Worm (Caenorhabditis elegans) whole organism, L2 larva: ENCODE data around the gene Y43F8B.17.

Experiments
- C34F6.9 ChIP-seq: fragments of 150-350 bp; optimal IDR thresholded peaks from 2 replicates; lab custom pipeline; 2014; ENCODE audit warnings: missing biosample characterization, missing genetic modification characterization
- F13H6.1 ChIP-seq: sonication (generic microtip); optimal IDR thresholded peaks from 2 replicates; lab custom pipeline; 2016; ENCODE audit warnings: missing genetic modification characterization, missing compliant biosample characterization
- R02D3.7 ChIP-seq: fragments of 150-350 bp; optimal IDR thresholded peaks from 2 replicates; lab custom pipeline; 2014; ENCODE audit warnings: missing biosample characterization, missing genetic modification characterization
- Y55F3AM.14 ChIP-seq: fragments of 200-800 bp; sonication (Bioruptor generic); optimal IDR thresholded peaks from 2 replicates; lab custom pipeline; 2018; ENCODE audit warnings: mild to moderate bottlenecking, missing genetic modification characterization, missing compliant biosample characterization
- ZK546.5 ChIP-seq: sonication (generic microtip); optimal IDR thresholded peaks from 2 replicates; lab custom pipeline; 2017; ENCODE audit warnings: missing biosample characterization, missing genetic modification characterization
- alr-1 ChIP-seq: fragments of 150-350 bp; optimal IDR thresholded peaks from 2 replicates; lab custom pipeline; 2014; ENCODE audit warnings: missing biosample characterization, missing genetic modification characterization
- aly-2 ChIP-seq: fragments of 150-350 bp; optimal IDR thresholded peaks from 2 replicates; lab custom pipeline; 2014; ENCODE audit warnings: missing biosample characterization, missing genetic modification characterization
- ama-1 ChIP-seq: fragments of 150-350 bp; optimal IDR thresholded peaks from 2 replicates; lab custom pipeline; 2018; ENCODE audit warnings: inconsistent platforms
- blmp-1 ChIP-seq: sonication (generic microtip); optimal IDR thresholded peaks from 2 replicates; lab custom pipeline; 2017; ENCODE audit warnings: missing genetic modification characterization, mild to moderate bottlenecking, missing compliant biosample characterization, antibody characterized with exemption, moderate library complexity; ENCODE audit not compliant: insufficient read depth
- ceh-16 ChIP-seq: fragments of 150-350 bp; optimal IDR thresholded peaks from 2 replicates; lab custom pipeline; 2014; ENCODE audit warnings: missing biosample characterization, missing genetic modification characterization
- ceh-82 ChIP-seq: fragments of 150-350 bp; optimal IDR thresholded peaks from 2 replicates; lab custom pipeline; 2014; ENCODE audit warnings: missing biosample characterization, missing genetic modification characterization
- crh-2 ChIP-seq: sonication (generic microtip); optimal IDR thresholded peaks from 2 replicates; lab custom pipeline; 2017; ENCODE audit warnings: missing biosample characterization, missing genetic modification characterization
- dmd-4 ChIP-seq: sonication (generic microtip); optimal IDR thresholded peaks from 2 replicates; lab custom pipeline; 2017; ENCODE audit warnings: missing biosample characterization, missing genetic modification characterization
- egl-27 ChIP-seq: sonication (generic microtip); optimal IDR thresholded peaks from 3 replicates; lab custom pipeline; 2017; ENCODE audit warnings: missing biosample characterization, missing genetic modification reagents, missing genetic modification characterization
- elt-1 ChIP-seq: fragments of 150-350 bp; optimal IDR thresholded peaks from 2 replicates; lab custom pipeline; 2014; ENCODE audit warnings: missing biosample characterization, missing genetic modification characterization
- elt-3 ChIP-seq: sonication (generic microtip); optimal IDR thresholded peaks from 2 replicates; lab custom pipeline; 2017; ENCODE audit warnings: missing biosample characterization, missing genetic modification characterization
- fos-1 ChIP-seq: fragments of 150-350 bp; optimal IDR thresholded peaks from 2 replicates; lab custom pipeline; 2014; ENCODE audit warnings: missing biosample characterization, missing genetic modification characterization
- gmeb-1 ChIP-seq: fragments of 150-350 bp; optimal IDR thresholded peaks from 2 replicates; lab custom pipeline; 2014; ENCODE audit warnings: missing biosample characterization, missing genetic modification characterization
- lin-11 ChIP-seq: fragments of 150-350 bp; sonication (generic microtip); optimal IDR thresholded peaks from 2 replicates; lab custom pipeline; 2014; ENCODE audit warnings: missing biosample characterization, missing genetic modification characterization, inconsistent platforms, mixed read lengths
- lin-13 ChIP-seq: fragments of 150-350 bp; optimal IDR thresholded peaks from 2 replicates; lab custom pipeline; 2014; ENCODE audit warnings: missing biosample characterization, missing genetic modification reagents, missing genetic modification characterization
- lin-39 ChIP-seq: fragments of 150-350 bp; optimal IDR thresholded peaks from 2 replicates; lab custom pipeline; 2014; ENCODE audit warnings: missing biosample characterization, missing genetic modification reagents, missing genetic modification characterization
- lsy-2 ChIP-seq, 2 experiments: fragments of 150-350 bp in 1 of 2; sonication (generic microtip) in 1 of 2; optimal IDR thresholded peaks; 2 replicates each; lab custom pipeline; 2014 to 2017; ENCODE audit warnings: missing biosample characterization in 2 of 2, missing genetic modification characterization in 2 of 2
- mab-5 ChIP-seq: fragments of 150-350 bp; optimal IDR thresholded peaks from 2 replicates; lab custom pipeline; 2014; ENCODE audit warnings: missing biosample characterization, missing genetic modification characterization
- mbf-1 ChIP-seq: sonication (generic microtip); optimal IDR thresholded peaks from 2 replicates; lab custom pipeline; 2017; ENCODE audit warnings: missing biosample characterization, missing genetic modification characterization
- mdl-1 ChIP-seq, 2 experiments: fragments of 150-350 bp in 1 of 2; sonication (generic microtip) in 1 of 2; optimal IDR thresholded peaks; 2 replicates each; lab custom pipeline; 2017; ENCODE audit warnings: missing biosample characterization in 2 of 2, missing genetic modification characterization in 2 of 2
- nhr-10 ChIP-seq: sonication (generic microtip); optimal IDR thresholded peaks from 2 replicates; lab custom pipeline; 2017; ENCODE audit warnings: missing biosample characterization, missing genetic modification characterization
- nhr-11 ChIP-seq: fragments of 150-350 bp; optimal IDR thresholded peaks from 2 replicates; lab custom pipeline; 2014; ENCODE audit warnings: missing biosample characterization, missing genetic modification characterization
- nhr-12 ChIP-seq: fragments of 150-350 bp; optimal IDR thresholded peaks from 2 replicates; lab custom pipeline; 2014; ENCODE audit warnings: missing biosample characterization, missing genetic modification characterization
- nhr-129 ChIP-seq: fragments of 150-350 bp; optimal IDR thresholded peaks from 2 replicates; lab custom pipeline; 2014; ENCODE audit warnings: missing biosample characterization, missing genetic modification characterization
- nhr-21 ChIP-seq: fragments of 150-350 bp; optimal IDR thresholded peaks from 2 replicates; lab custom pipeline; 2014; ENCODE audit warnings: missing biosample characterization, missing genetic modification characterization
- nhr-23 ChIP-seq: fragments of 150-350 bp; optimal IDR thresholded peaks from 2 replicates; lab custom pipeline; 2014; ENCODE audit warnings: missing biosample characterization, missing genetic modification reagents, missing genetic modification characterization
- nhr-237 ChIP-seq: fragments of 150-350 bp; optimal IDR thresholded peaks from 2 replicates; lab custom pipeline; 2014; ENCODE audit warnings: missing biosample characterization, missing genetic modification characterization
- nhr-25 ChIP-seq: fragments of 150-350 bp; sonication (generic microtip); optimal IDR thresholded peaks from 3 replicates; lab custom pipeline; 2014; ENCODE audit warnings: missing biosample characterization, missing genetic modification characterization
- nhr-6 ChIP-seq: fragments of 150-350 bp; optimal IDR thresholded peaks from 2 replicates; lab custom pipeline; 2014; ENCODE audit warnings: missing biosample characterization, missing genetic modification characterization
- nhr-77 ChIP-seq: fragments of 150-350 bp; optimal IDR thresholded peaks from 2 replicates; lab custom pipeline; 2014; ENCODE audit warnings: missing biosample characterization, missing genetic modification characterization
- peb-1 ChIP-seq: fragments of 150-350 bp; optimal IDR thresholded peaks from 2 replicates; lab custom pipeline; 2014; ENCODE audit warnings: missing biosample characterization, missing genetic modification characterization
- sem-4 ChIP-seq: fragments of 150-350 bp; optimal IDR thresholded peaks from 2 replicates; lab custom pipeline; 2014; ENCODE audit warnings: missing biosample characterization, missing genetic modification reagents, missing genetic modification characterization
- skn-1 ChIP-seq: sonication (generic microtip); optimal IDR thresholded peaks from 2 replicates; lab custom pipeline; 2017; ENCODE audit warnings: missing biosample characterization, missing genetic modification characterization
- sma-3 ChIP-seq: sonication (generic microtip); optimal IDR thresholded peaks from 2 replicates; lab custom pipeline; 2016; ENCODE audit warnings: missing genetic modification reagents, missing genetic modification characterization, missing compliant biosample characterization
- sma-9 ChIP-seq, 2 experiments: fragments of 150-350 bp in 1 of 2; sonication (generic microtip) in 1 of 2; optimal IDR thresholded peaks; 2 replicates each; lab custom pipeline; 2014 to 2016; ENCODE audit warnings: missing genetic modification characterization in 2 of 2, mild to moderate bottlenecking in 1 of 2, missing biosample characterization in 1 of 2, missing compliant biosample characterization in 1 of 2, missing genetic modification reagents in 1 of 2, moderate library complexity in 1 of 2
- snpc-4 ChIP-seq: fragments of 150-350 bp; optimal IDR thresholded peaks from 2 replicates; lab custom pipeline; 2014; ENCODE audit warnings: missing biosample characterization, missing genetic modification characterization
- unc-39 ChIP-seq: fragments of 150-350 bp; optimal IDR thresholded peaks from 2 replicates; lab custom pipeline; 2014; ENCODE audit warnings: missing biosample characterization, missing genetic modification characterization
- unc-55 ChIP-seq: fragments of 150-350 bp; sonication (generic microtip); optimal IDR thresholded peaks from 3 replicates; lab custom pipeline; 2014; ENCODE audit warnings: missing biosample characterization, missing genetic modification reagents, missing genetic modification characterization
- unc-62 ChIP-seq: fragments of 150-350 bp; optimal IDR thresholded peaks from 2 replicates; lab custom pipeline; 2014; ENCODE audit warnings: missing biosample characterization, missing genetic modification reagents, missing genetic modification characterization
- zag-1 ChIP-seq: fragments of 150-350 bp; optimal IDR thresholded peaks from 2 replicates; lab custom pipeline; 2014; ENCODE audit warnings: missing biosample characterization, missing genetic modification characterization
- ztf-1 ChIP-seq: fragments of 200-800 bp; sonication (Bioruptor generic); conservative IDR thresholded peaks from 2 replicates; pipeline ENCODE4 v1.3.6; 2022; ENCODE audit warnings: missing genetic modification characterization, missing compliant biosample characterization
- ztf-11 ChIP-seq: sonication (generic microtip); optimal IDR thresholded peaks from 2 replicates; lab custom pipeline; 2017; ENCODE audit warnings: missing biosample characterization, missing genetic modification characterization
- ztf-4 ChIP-seq: fragments of 150-350 bp; optimal IDR thresholded peaks from 2 replicates; lab custom pipeline; 2014; ENCODE audit warnings: missing biosample characterization, missing genetic modification characterization

Y43F8B.17 gene

DNA sequence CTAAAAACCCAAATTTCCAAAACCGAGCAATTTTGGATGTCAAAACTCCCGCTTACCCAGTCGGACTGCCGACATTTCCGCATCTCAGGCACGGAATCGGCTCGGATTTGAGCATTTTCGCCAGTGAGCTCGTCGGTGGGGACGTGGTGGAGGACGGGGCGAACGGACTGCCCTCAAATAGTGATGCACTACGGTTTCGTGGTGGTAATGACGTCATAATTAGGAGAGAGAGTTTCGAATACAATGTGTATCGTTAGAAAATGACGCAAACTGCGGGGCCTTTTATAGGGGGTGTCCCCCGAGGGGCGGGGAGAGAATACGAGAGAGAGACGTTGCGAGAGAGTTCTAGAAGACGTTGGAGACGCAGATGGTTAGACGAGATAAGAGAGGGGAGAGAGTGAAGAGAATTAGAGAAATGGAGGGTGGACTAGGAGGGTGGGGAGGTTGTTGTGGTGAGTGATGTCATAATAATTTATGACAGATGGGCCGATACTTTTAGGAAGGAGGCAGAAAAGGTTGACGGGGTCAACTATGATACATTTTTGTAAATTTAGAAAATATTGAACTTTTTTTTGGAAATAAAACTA is 38.1 kb downstream of the Y43F8B.17 start:
- peak; percentile 88 for TF ChIP-seq nhr-6 (tag; lab: Kevin White, UChicago)
- peak; percentile 81 for TF ChIP-seq zag-1 (tag; lab: Kevin White, UChicago)
- TF ChIP-seq nhr-21 (tag; lab: Kevin White, UChicago), result peak; percentile 92
- TF ChIP-seq nhr-12 (tag; lab: Kevin White, UChicago), result no peak
- peak; percentile 52 for TF ChIP-seq lin-11
- TF ChIP-seq ceh-16, result peak; percentile 47
- peak; percentile 88 for TF ChIP-seq Y55F3AM.14
- TF ChIP-seq mbf-1 (tag; lab: Kevin White, UChicago), result no peak
- TF ChIP-seq unc-55 (GFP tag; lab: Kevin White, UChicago), result peak; percentile 91
- no peak for TF ChIP-seq alr-1 (tag; lab: Kevin White, UChicago)
- TF ChIP-seq blmp-1, result peak; percentile 77
- peak; percentile 90 for TF ChIP-seq lin-13 (GFP tag; lab: Kevin White, UChicago)
- TF ChIP-seq nhr-23 (tag; lab: Kevin White, UChicago), result no peak
- TF ChIP-seq nhr-77 (tag; lab: Kevin White, UChicago), result no peak
- TF ChIP-seq ztf-4, result peak; percentile 92
- peak; percentile 62 for TF ChIP-seq snpc-4 (tag; lab: Kevin White, UChicago)
- TF ChIP-seq elt-3 (tag; lab: Kevin White, UChicago), result no peak
- TF ChIP-seq ztf-11 (tag; lab: Kevin White, UChicago), result no peak
- TF ChIP-seq sma-9 (GFP tag; optimal IDR thresholded peaks at IDR 0.05; lab: Kevin White, UChicago), result peak; percentile 98
- peak; percentile 30 for TF ChIP-seq sma-9 (tag; optimal IDR thresholded peaks at IDR 0.05; lab: Kevin White, UChicago)
- TF ChIP-seq mab-5 (tag; lab: Kevin White, UChicago), result peak; percentile 97
- TF ChIP-seq ZK546.5 (tag; lab: Kevin White, UChicago), result no peak
- peak; percentile 91 for TF ChIP-seq sem-4
- TF ChIP-seq dmd-4, result no peak
- peak; percentile 77 for TF ChIP-seq gmeb-1 (tag; lab: Kevin White, UChicago)
- TF ChIP-seq skn-1 (tag; lab: Kevin White, UChicago), result no peak
- TF ChIP-seq mdl-1 (tag; optimal IDR thresholded peaks at IDR 0.05; lab: Kevin White, UChicago), result peak; percentile 75 to 89
- TF ChIP-seq sma-3 (GFP tag; lab: Kevin White, UChicago), result peak; percentile 96
- TF ChIP-seq elt-1 (tag; lab: Kevin White, UChicago), result no peak
- TF ChIP-seq nhr-237, result peak; percentile 47
- TF ChIP-seq F13H6.1 (tag; lab: Kevin White, UChicago), result peak; percentile 88
- peak; percentile 11 for TF ChIP-seq lin-39
- TF ChIP-seq nhr-25 (tag; lab: Kevin White, UChicago), result peak; percentile 94
- peak; percentile 71 for TF ChIP-seq nhr-10 (tag; lab: Kevin White, UChicago)
- TF ChIP-seq unc-62 (GFP tag; lab: Kevin White, UChicago), result peak; percentile 73
- peak; percentile 14 for TF ChIP-seq ceh-82
- TF ChIP-seq fos-1 (tag; lab: Kevin White, UChicago), result peak; percentile 79
- TF ChIP-seq crh-2 (tag; lab: Kevin White, UChicago), result peak; percentile 93
- TF ChIP-seq unc-39, result no peak
- peak; percentile 65 to 89 for TF ChIP-seq lsy-2 (tag; optimal IDR thresholded peaks at IDR 0.05; lab: Kevin White, UChicago)
- peak; percentile 88 for TF ChIP-seq nhr-129
- no peak for TF ChIP-seq R02D3.7
- TF ChIP-seq ama-1, result peak; percentile 94
- TF ChIP-seq ztf-1 (GFP tag; lab: Robert Waterston, UW), result no peak
- TF ChIP-seq peb-1 (tag; lab: Kevin White, UChicago), result no peak
- TF ChIP-seq egl-27 (tag; lab: Kevin White, UChicago), result peak; percentile 93
- no peak for TF ChIP-seq aly-2 (tag; lab: Kevin White, UChicago)
- TF ChIP-seq C34F6.9 (tag; lab: Kevin White, UChicago), result peak; percentile 75
- TF ChIP-seq nhr-11 (tag; lab: Kevin White, UChicago), result no peak
